Worm (Caenorhabditis elegans): Measurements from ENCODE around the gene C25D7.5.

Gene C25D7.5

ce11 chrV:15092666-15093065 is 40.2 kb downstream of the C25D7.5 start, which contains the start of gene txt-12:
txt-12 (plus strand) TSS chrV:15092966.
- TF ChIP-seq dmd-6 (GFP tag; IDR thresholded peaks at IDR 0.05) = no peak
- TF ChIP-seq nhr-11 (tag; optimal IDR thresholded peaks at IDR 0.05) = no peak
- no peak for TF ChIP-seq lin-13 (GFP tag; optimal IDR thresholded peaks at IDR 0.05)
- TF ChIP-seq mdt-29 (GFP tag; IDR thresholded peaks at IDR 0.05) = no peak
- no peak for TF ChIP-seq vab-7 (GFP tag; IDR thresholded peaks at IDR 0.05)
- no peak for TF ChIP-seq nhr-48 (tag; optimal IDR thresholded peaks at IDR 0.05)
- TF ChIP-seq dpl-1 (GFP tag; optimal IDR thresholded peaks at IDR 0.05) = no peak
- no peak for TF ChIP-seq lin-39 (tag; optimal IDR thresholded peaks at IDR 0.05)
- no peak for TF ChIP-seq unc-62 (GFP tag; optimal IDR thresholded peaks at IDR 0.05 in 1 of 2)
- TF ChIP-seq unc-62 (tag; optimal IDR thresholded peaks at IDR 0.05) = no peak
- no peak for TF ChIP-seq spr-1 (tag; optimal IDR thresholded peaks at IDR 0.05)
- TF ChIP-seq lsy-2 (tag; optimal IDR thresholded peaks at IDR 0.05) = no peak
- no peak for TF ChIP-seq zfp-2 (tag; optimal IDR thresholded peaks at IDR 0.05)
- no peak for TF ChIP-seq aly-2 (tag; optimal IDR thresholded peaks at IDR 0.05)
- TF ChIP-seq sdz-12 (GFP tag; optimal IDR thresholded peaks at IDR 0.05) = no peak
- TF ChIP-seq lin-38 (GFP tag; IDR thresholded peaks at IDR 0.05) = no peak
- no peak for TF ChIP-seq unc-130 (GFP tag; optimal IDR thresholded peaks at IDR 0.05)
- no peak for TF ChIP-seq D1046.2 (GFP tag; IDR thresholded peaks at IDR 0.05)

- no peak for TF ChIP-seq R02D3.7 (tag; optimal IDR thresholded peaks at IDR 0.05)
- no peak for TF ChIP-seq Y75B8A.6 (GFP tag; IDR thresholded peaks at IDR 0.05)
- no peak for TF ChIP-seq jun-1 (tag; optimal IDR thresholded peaks at IDR 0.05)
- TF ChIP-seq nhr-11 (tag; optimal IDR thresholded peaks at IDR 0.05) = no peak
- TF ChIP-seq ceh-62 (tag; optimal IDR thresholded peaks at IDR 0.05) = no peak
- TF ChIP-seq mep-1 (tag; optimal IDR thresholded peaks at IDR 0.05) = no peak
- no peak for TF ChIP-seq attf-4 (tag; optimal IDR thresholded peaks at IDR 0.05)
- no peak for TF ChIP-seq F37D6.2 (tag; optimal IDR thresholded peaks at IDR 0.05)
- no peak for TF ChIP-seq nhr-10 (tag; optimal IDR thresholded peaks at IDR 0.05)
- no peak for TF ChIP-seq Y48G9A.11 (GFP tag; IDR thresholded peaks at IDR 0.05)
- TF ChIP-seq lin-39 (tag; optimal IDR thresholded peaks at IDR 0.05) = no peak
- no peak for TF ChIP-seq ctbp-1 (GFP tag; IDR thresholded peaks at IDR 0.05)
- no peak for TF ChIP-seq unc-39 (tag; optimal IDR thresholded peaks at IDR 0.05)
- no peak for TF ChIP-seq F44E2.7 (GFP tag; IDR thresholded peaks at IDR 0.05)
- no peak for TF ChIP-seq lsy-2 (tag; optimal IDR thresholded peaks at IDR 0.05)
- TF ChIP-seq ces-1 (GFP tag; optimal IDR thresholded peaks at IDR 0.05) = no peak
- TF ChIP-seq Y105C5A.15 (GFP tag; IDR thresholded peaks at IDR 0.05) = no peak
Observed at ce11 chrV:15094749-15095148, 42.3 kb downstream of the C25D7.5 start, which contains the start of gene srx-78. srx-78 (plus strand) TSS chrV:15095049.

DNA sequence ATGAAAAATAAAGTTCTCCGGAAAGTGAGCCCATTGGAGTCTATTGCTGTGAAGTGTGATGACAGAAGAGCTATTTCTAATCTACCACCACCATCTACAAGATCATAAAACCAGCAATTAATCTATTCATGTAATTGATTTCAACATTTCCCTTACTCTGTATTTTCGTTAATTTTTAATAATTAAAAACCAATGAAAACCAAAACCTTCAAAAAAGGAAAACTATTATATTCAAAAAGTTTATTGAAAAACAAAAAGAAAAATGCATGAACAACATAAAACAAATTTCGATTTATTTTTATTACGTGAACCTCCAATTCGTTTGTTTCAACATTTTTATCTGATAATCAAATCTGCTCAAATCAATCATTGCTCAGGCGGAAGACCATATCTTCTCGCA is 47.0 kb downstream of the C25D7.5 start, which contains the start of gene C01G10.1:
Gene C01G10.1, plus strand, starts transcription at position 301 of the 400 bp plus-strand sequence.
- TF ChIP-seq hif-1 (tag; optimal IDR thresholded peaks at IDR 0.05) = no peak
- no peak for TF ChIP-seq dmd-8 (GFP tag; IDR thresholded peaks at IDR 0.05)
- no peak for TF ChIP-seq R02D3.7 (tag; optimal IDR thresholded peaks at IDR 0.05)
- TF ChIP-seq lin-15B (tag; optimal IDR thresholded peaks at IDR 0.05) = no peak
